Fruit fly (Drosophila melanogaster) whole organism, adult: ENCODE measurements around the gene CG16974.
A peak's percentile ranks its signal among the peaks of the same experiment; 100 is the strongest.

Source experiments
- CG11617 ChIP-seq: fragments of 200-800 bp; sonication (Bioruptor generic); optimal IDR thresholded peaks from 2 replicates; lab custom pipeline; 2017; ENCODE audit warnings: mild to moderate bottlenecking, missing biosample characterization, missing genetic modification reagents, missing genetic modification characterization
- CG12768 ChIP-seq: fragments of 200-800 bp; sonication (Bioruptor generic); optimal IDR thresholded peaks from 2 replicates; lab custom pipeline; 2017; ENCODE audit warnings: missing biosample characterization, missing genetic modification characterization, mild to moderate bottlenecking, moderate library complexity, missing genetic modification reagents
- CG33017 ChIP-seq: fragments of 200-800 bp; sonication (Bioruptor generic); optimal IDR thresholded peaks from 2 replicates; lab custom pipeline; 2018; ENCODE audit warnings: missing biosample characterization, mild to moderate bottlenecking, missing genetic modification characterization, moderate library complexity
- CG5204 ChIP-seq: fragments of 200-800 bp; sonication (Bioruptor generic); optimal IDR thresholded peaks from 2 replicates; lab custom pipeline; 2016; ENCODE audit warnings: missing biosample characterization, missing genetic modification characterization
- CG7045 ChIP-seq: fragments of 200-800 bp; sonication (Bioruptor generic); optimal IDR thresholded peaks from 2 replicates; lab custom pipeline; 2017; ENCODE audit warnings: missing biosample characterization, mild to moderate bottlenecking, missing genetic modification characterization
- CG7101 ChIP-seq: fragments of 200-800 bp; sonication (Bioruptor generic); optimal IDR thresholded peaks from 2 replicates; lab custom pipeline; 2018; ENCODE audit warnings: missing biosample characterization, mild to moderate bottlenecking, missing genetic modification characterization, moderate library complexity
- Clk ChIP-seq: fragments of 200-800 bp; sonication (Bioruptor generic); optimal IDR thresholded peaks from 2 replicates; lab custom pipeline; 2017; ENCODE audit warnings: missing biosample characterization, missing genetic modification characterization
- Crg-1 ChIP-seq: fragments of 200-800 bp; sonication (Bioruptor generic); optimal IDR thresholded peaks from 2 replicates; lab custom pipeline; 2016; ENCODE audit warnings: missing biosample characterization, missing genetic modification characterization
- Hr96 ChIP-seq: fragments of 200-800 bp; sonication (Bioruptor generic); optimal IDR thresholded peaks from 2 replicates; lab custom pipeline; 2016; ENCODE audit warnings: missing biosample characterization, missing genetic modification characterization
- kay ChIP-seq: fragments of 200-800 bp; sonication (Bioruptor generic); peaks from one replicate; lab custom pipeline; 2016; ENCODE audit warnings: missing biosample characterization, missing genetic modification characterization, borderline replicate concordance
- tj ChIP-seq: fragments of 200-800 bp; sonication (Bioruptor generic); optimal IDR thresholded peaks from 3 replicates; lab custom pipeline; 2017; ENCODE audit warnings: missing biosample characterization, mild to moderate bottlenecking, missing genetic modification characterization, moderate library complexity
- toe ChIP-seq: fragments of 200-800 bp; sonication (Bioruptor generic); optimal IDR thresholded peaks from 2 replicates; lab custom pipeline; 2016; ENCODE audit warnings: missing biosample characterization, missing genetic modification characterization

DNA sequence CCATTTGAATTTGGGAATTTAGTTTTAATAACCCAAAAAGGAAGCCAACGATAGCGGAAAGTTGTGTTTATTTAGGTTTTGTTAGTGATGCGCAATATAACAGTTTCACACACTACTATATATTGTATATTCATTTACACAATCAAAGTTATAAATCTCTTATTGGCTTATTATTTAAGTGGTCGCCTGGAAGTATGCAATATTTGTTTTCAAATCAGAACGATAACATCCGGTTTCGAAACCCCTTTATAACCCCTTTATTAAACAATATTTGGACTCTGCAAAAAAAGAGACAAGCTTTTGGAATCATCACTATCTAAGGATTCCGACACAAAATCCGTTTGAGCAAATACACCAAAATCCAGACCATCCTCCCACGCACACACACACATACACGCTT, 33.9 kb downstream of the CG16974 start:
- no peak for TF ChIP-seq CG7045 (GFP tag; lab: Kevin White, UChicago)
- no peak for TF ChIP-seq CG5204 (GFP tag; lab: Kevin White, UChicago)
- TF ChIP-seq CG7101 (tag; lab: Kevin White, UChicago), result peak; percentile 19
- TF ChIP-seq toe, result peak; percentile 33
- no peak for TF ChIP-seq tj (GFP tag; lab: Kevin White, UChicago)
- no peak for TF ChIP-seq Hr96
- peak; percentile 4 for TF ChIP-seq CG12768 (GFP tag; lab: Kevin White, UChicago)
- no peak for TF ChIP-seq Crg-1 (GFP tag; lab: Kevin White, UChicago)
- TF ChIP-seq kay (GFP tag; lab: Kevin White, UChicago), result no peak
- TF ChIP-seq Clk (GFP tag; lab: Kevin White, UChicago), result no peak
- no peak for TF ChIP-seq CG33017
- TF ChIP-seq CG11617 (GFP tag; lab: Kevin White, UChicago), result peak; percentile 32
